Fruit fly (Drosophila melanogaster) whole organism, adult: ENCODE data around the gene CG31777.
A peak's percentile ranks its signal among the peaks of the same experiment; 100 is the strongest.

Source experiments
- CG11617 ChIP-seq: fragments of 200-800 bp; sonication (Bioruptor generic); optimal IDR thresholded peaks from 2 replicates; lab custom pipeline; 2017; ENCODE audit warnings: mild to moderate bottlenecking, missing biosample characterization, missing genetic modification reagents, missing genetic modification characterization
- CG12768 ChIP-seq: fragments of 200-800 bp; sonication (Bioruptor generic); optimal IDR thresholded peaks from 2 replicates; lab custom pipeline; 2017; ENCODE audit warnings: missing biosample characterization, missing genetic modification characterization, mild to moderate bottlenecking, moderate library complexity, missing genetic modification reagents
- CG14711 ChIP-seq: fragments of 200-800 bp; sonication (Bioruptor generic); optimal IDR thresholded peaks from 2 replicates; lab custom pipeline; 2018; ENCODE audit warnings: missing biosample characterization, mild to moderate bottlenecking, missing genetic modification characterization, moderate library complexity
- CG1620 ChIP-seq: fragments of 200-800 bp; sonication (Bioruptor generic); optimal IDR thresholded peaks from 2 replicates; lab custom pipeline; 2016; ENCODE audit warnings: missing biosample characterization, missing genetic modification characterization
- CG33017 ChIP-seq: fragments of 200-800 bp; sonication (Bioruptor generic); optimal IDR thresholded peaks from 2 replicates; lab custom pipeline; 2018; ENCODE audit warnings: missing biosample characterization, mild to moderate bottlenecking, missing genetic modification characterization, moderate library complexity
- CG5204 ChIP-seq: fragments of 200-800 bp; sonication (Bioruptor generic); optimal IDR thresholded peaks from 2 replicates; lab custom pipeline; 2016; ENCODE audit warnings: missing biosample characterization, missing genetic modification characterization
- CG7045 ChIP-seq: fragments of 200-800 bp; sonication (Bioruptor generic); optimal IDR thresholded peaks from 2 replicates; lab custom pipeline; 2017; ENCODE audit warnings: missing biosample characterization, mild to moderate bottlenecking, missing genetic modification characterization
- CG7101 ChIP-seq: fragments of 200-800 bp; sonication (Bioruptor generic); optimal IDR thresholded peaks from 2 replicates; lab custom pipeline; 2018; ENCODE audit warnings: missing biosample characterization, mild to moderate bottlenecking, missing genetic modification characterization, moderate library complexity
- Clk ChIP-seq: fragments of 200-800 bp; sonication (Bioruptor generic); optimal IDR thresholded peaks from 2 replicates; lab custom pipeline; 2017; ENCODE audit warnings: missing biosample characterization, missing genetic modification characterization
- Crg-1 ChIP-seq: fragments of 200-800 bp; sonication (Bioruptor generic); optimal IDR thresholded peaks from 2 replicates; lab custom pipeline; 2016; ENCODE audit warnings: missing biosample characterization, missing genetic modification characterization
- Hr96 ChIP-seq: fragments of 200-800 bp; sonication (Bioruptor generic); optimal IDR thresholded peaks from 2 replicates; lab custom pipeline; 2016; ENCODE audit warnings: missing biosample characterization, missing genetic modification characterization
- Mnt ChIP-seq: fragments of 200-800 bp; sonication (Bioruptor generic); optimal IDR thresholded peaks from 2 replicates; lab custom pipeline; 2016; ENCODE audit warnings: missing biosample characterization, mild to moderate bottlenecking, missing genetic modification characterization
- bab1 ChIP-seq: fragments of 200-800 bp; sonication (Bioruptor generic); optimal IDR thresholded peaks from 3 replicates; lab custom pipeline; 2019; ENCODE audit warnings: missing biosample characterization, mild to moderate bottlenecking, missing genetic modification characterization, moderate library complexity
- cic ChIP-seq: fragments of 200-800 bp; sonication (Bioruptor generic); optimal IDR thresholded peaks from 2 replicates; lab custom pipeline; 2017; ENCODE audit warnings: missing biosample characterization, mild to moderate bottlenecking, missing genetic modification characterization, moderate library complexity
- cnc ChIP-seq, 2 experiments: fragments of >200 bp; optimal IDR thresholded peaks; 2 replicates each; lab custom pipeline; 2017
- kay ChIP-seq: fragments of 200-800 bp; sonication (Bioruptor generic); peaks from one replicate; lab custom pipeline; 2016; ENCODE audit warnings: missing biosample characterization, missing genetic modification characterization, borderline replicate concordance
- ovo ChIP-seq: fragments of 200-800 bp; sonication (Bioruptor generic); optimal IDR thresholded peaks from 2 replicates; lab custom pipeline; 2016; ENCODE audit warnings: missing biosample characterization, missing genetic modification characterization
- pad ChIP-seq: fragments of 200-800 bp; sonication (Bioruptor generic); optimal IDR thresholded peaks from 3 replicates; lab custom pipeline; 2017; ENCODE audit warnings: missing biosample characterization, missing genetic modification characterization, mild to moderate bottlenecking, moderate library complexity, missing genetic modification reagents
- tj ChIP-seq: fragments of 200-800 bp; sonication (Bioruptor generic); optimal IDR thresholded peaks from 3 replicates; lab custom pipeline; 2017; ENCODE audit warnings: missing biosample characterization, mild to moderate bottlenecking, missing genetic modification characterization, moderate library complexity
- toe ChIP-seq: fragments of 200-800 bp; sonication (Bioruptor generic); optimal IDR thresholded peaks from 2 replicates; lab custom pipeline; 2016; ENCODE audit warnings: missing biosample characterization, missing genetic modification characterization

The CG31777 gene

dm6 chr2L:3730182-3730975 lies 23.5 kb upstream of the CG31777 start, which contains the start of gene CG10019:
Gene CG10019 (plus strand): TSS chr2L:3730466.
- TF ChIP-seq CG7045 (no peak), kay (GFP tag; lab: Kevin White, UChicago) (peak; percentile 65)

DNA sequence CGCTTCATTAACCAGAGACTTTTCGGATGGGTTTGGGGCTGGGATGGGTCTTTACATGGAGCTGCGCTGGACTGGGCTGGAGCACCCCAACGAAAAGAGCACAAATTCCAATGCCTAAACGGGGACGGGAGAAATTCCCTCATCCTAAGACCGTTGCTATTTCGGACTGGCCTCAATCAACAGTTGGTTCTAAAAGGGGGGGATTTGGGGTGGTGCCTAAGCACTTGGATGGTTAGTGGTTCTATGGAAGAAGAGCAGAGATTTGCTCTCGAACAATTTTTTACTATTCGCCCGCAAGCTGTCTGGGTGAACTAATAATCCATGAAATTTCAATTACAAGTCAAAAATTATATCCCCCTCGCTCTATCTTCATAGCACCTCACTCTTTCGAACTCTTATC lies 22.8 kb upstream of the CG31777 start:
- no peak for TF ChIP-seq Crg-1 (GFP tag; lab: Kevin White, UChicago)

DNA sequence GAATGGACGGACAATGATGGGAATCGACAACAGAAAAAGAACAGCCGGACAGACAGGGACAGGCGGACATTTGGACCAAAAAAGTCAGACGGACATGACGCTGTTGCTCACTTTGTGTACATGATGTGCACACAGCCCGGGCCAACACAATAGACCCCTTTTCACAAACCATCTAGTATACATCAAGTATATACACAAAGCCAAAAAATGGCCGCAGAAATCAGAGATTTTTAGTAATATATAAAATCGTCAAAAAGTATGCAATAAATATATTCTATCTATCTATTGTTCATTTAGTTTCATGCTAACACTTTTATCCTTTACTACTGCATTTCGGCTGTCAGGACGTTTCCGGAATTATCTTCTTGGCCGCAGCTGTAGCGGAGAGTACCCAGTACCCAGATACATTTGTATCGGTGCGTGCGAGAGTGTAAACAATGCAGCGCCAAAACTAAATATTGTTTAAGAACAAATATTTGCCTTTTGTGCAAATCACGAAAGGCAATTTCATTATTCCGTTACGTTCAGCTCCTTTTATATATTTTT lies 12.6 kb upstream of the CG31777 start:
- TF ChIP-seq CG11617 (GFP tag; lab: Kevin White, UChicago) (no peak), CG5204 (peak; percentile 5), CG7045 (no peak), CG7101 (tag; lab: Kevin White, UChicago) (no peak)

dm6 chr2L:3717673-3718235 lies 10.9 kb upstream of the CG31777 start, which contains the start of the genes lectin-24A and Shaw:
Gene lectin-24A (minus strand): TSS chr2L:3717773.
Gene Shaw (plus strand): TSS chr2L:3718185.
- TF ChIP-seq cic (GFP tag; lab: Kevin White, UChicago) (no peak), CG7045 (no peak), CG5204 (no peak), CG33017 (tag; lab: Kevin White, UChicago) (no peak), CG7101 (tag; lab: Kevin White, UChicago) (no peak), CG14711 (tag; lab: Kevin White, UChicago) (no peak), CG1620 (no peak), Clk (GFP tag; lab: Kevin White, UChicago) (no peak), CG12768 (GFP tag; lab: Kevin White, UChicago) (no peak)

DNA sequence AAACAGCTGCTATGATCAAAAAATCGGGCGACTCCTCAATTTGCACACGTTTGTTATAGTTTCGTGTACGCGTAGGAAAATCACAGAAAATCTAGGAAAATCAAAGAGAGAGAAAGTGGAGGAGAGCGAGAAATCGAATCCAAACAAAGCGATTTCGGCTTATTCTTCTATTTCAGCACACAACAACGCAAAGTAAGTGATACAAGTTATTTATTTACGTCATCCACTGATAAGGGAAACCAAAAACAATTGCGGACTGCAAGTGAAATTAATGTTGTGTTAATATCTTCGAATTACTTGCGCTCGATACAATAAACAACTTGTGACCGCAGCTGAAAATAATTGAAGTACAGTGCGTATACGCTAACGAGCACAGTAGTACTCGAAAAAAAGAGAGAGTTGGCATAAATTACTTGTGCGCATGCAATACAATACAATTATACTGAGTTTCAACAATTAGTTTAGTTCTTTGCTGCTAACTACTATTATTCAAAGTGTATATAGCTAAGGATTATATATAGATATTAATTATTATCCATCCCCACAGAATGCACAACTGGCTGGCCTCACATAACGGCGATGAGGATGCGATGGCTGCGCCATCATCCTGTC lies 6.8 kb upstream of the CG31777 start:
- TF ChIP-seq cic (GFP tag; lab: Kevin White, UChicago) (no peak), CG12768 (GFP tag; lab: Kevin White, UChicago) (no peak), pad (no peak), Hr96 (GFP tag; lab: Kevin White, UChicago) (no peak), Crg-1 (GFP tag; lab: Kevin White, UChicago) (no peak), CG7101 (tag; lab: Kevin White, UChicago) (no peak), cnc (optimal IDR thresholded peaks at IDR 0.05; lab: Kevin White, UChicago) (no peak), Mnt (no peak), CG1620 (no peak), CG14711 (tag; lab: Kevin White, UChicago) (no peak)

DNA sequence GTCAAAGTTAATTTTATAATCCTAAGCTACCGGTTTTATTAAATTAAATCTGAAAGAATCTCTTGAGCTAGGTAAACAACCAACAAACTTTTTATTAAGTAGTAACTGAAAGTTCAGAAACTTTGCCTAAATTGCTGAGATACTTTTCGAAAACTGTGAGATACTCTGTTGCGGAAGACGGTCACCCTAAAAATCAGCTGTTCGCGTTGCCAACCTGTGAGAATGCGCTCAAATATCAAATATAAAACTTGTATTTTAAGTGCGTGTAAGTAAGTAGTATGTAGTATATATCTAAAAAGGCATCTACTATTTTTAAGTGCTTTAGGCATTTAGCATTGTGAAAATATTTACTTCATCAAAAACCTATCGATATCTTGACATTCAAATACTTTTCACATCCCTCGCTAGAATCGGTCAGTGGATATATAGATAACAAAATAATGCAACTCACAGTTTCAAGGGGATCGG lies 6.1 kb upstream of the CG31777 start, which contains the start of the genes CG31955 and CG2818:
Gene CG31955 (minus strand): TSS at position 157 of the 468 bp plus-strand sequence.
Gene CG2818 (plus strand): TSS at position 412 of the 468 bp plus-strand sequence.
- TF ChIP-seq ovo (GFP tag; lab: Kevin White, UChicago), result peak; percentile 31
- peak; percentile 96 for TF ChIP-seq kay (GFP tag; lab: Kevin White, UChicago)
- no peak for TF ChIP-seq Mnt
- peak; percentile 55 for TF ChIP-seq CG5204
- peak; percentile 36 for TF ChIP-seq toe (GFP tag; lab: Kevin White, UChicago)
- TF ChIP-seq CG12768 (GFP tag; lab: Kevin White, UChicago), result no peak
- no peak for TF ChIP-seq bab1 (GFP tag; lab: Kevin White, UChicago)
- no peak for TF ChIP-seq CG33017 (tag; lab: Kevin White, UChicago)
- TF ChIP-seq pad, result peak; percentile 95
- TF ChIP-seq CG14711 (tag; lab: Kevin White, UChicago), result peak; percentile 29
- TF ChIP-seq CG7045, result no peak
- no peak for TF ChIP-seq cic (GFP tag; lab: Kevin White, UChicago)
- TF ChIP-seq Crg-1 (GFP tag; lab: Kevin White, UChicago), result no peak
- peak; percentile 15 for TF ChIP-seq CG11617 (GFP tag; lab: Kevin White, UChicago)
- no peak for TF ChIP-seq CG7101 (tag; lab: Kevin White, UChicago)
- TF ChIP-seq Hr96 (GFP tag; lab: Kevin White, UChicago), result peak; percentile 52
- peak; percentile 35 for TF ChIP-seq tj (GFP tag; lab: Kevin White, UChicago)
- TF ChIP-seq cnc (optimal IDR thresholded peaks at IDR 0.05; lab: Kevin White, UChicago), result no peak
- TF ChIP-seq Clk (GFP tag; lab: Kevin White, UChicago), result no peak
- TF ChIP-seq CG1620, result peak; percentile 6
